Worm (Caenorhabditis elegans): ENCODE measurements around the gene sre-29.

sre-29 gene

DNA sequence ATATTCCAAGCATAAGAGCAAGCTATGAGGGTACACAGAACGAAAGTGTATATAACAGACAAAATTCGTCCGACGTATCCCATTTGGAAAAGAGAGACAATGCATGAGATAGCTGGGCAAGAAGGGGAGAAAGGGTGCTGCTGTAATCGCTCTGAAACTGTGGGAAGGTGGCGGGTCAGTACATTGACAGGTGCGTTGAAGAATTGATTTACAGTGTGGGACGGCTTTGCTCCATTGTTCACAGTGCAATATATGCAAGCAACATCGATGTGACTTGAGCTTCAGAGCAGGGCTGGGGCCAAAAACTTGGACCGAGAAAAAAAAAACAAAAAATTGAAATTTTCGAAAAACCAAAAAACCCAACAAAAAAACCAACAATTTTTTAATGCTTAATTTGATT, 8.4 kb upstream of the sre-29 start, which contains the start of gene F57G9.3:
F57G9.3 (minus strand) TSS at position 101 of the 400 bp plus-strand sequence.
- TF ChIP-seq snpc-4 (tag; optimal IDR thresholded peaks at IDR 0.05) = no peak
- no peak for TF ChIP-seq mep-1 (tag; optimal IDR thresholded peaks at IDR 0.05)
- no peak for TF ChIP-seq unc-120 (tag; optimal IDR thresholded peaks at IDR 0.05; ENCODE audit: poor library complexity, severe bottlenecking)
- no peak for TF ChIP-seq flh-1 (GFP tag; optimal IDR thresholded peaks at IDR 0.05)
- TF ChIP-seq nhr-237 (tag; optimal IDR thresholded peaks at IDR 0.05) = no peak
- TF ChIP-seq ztf-11 (tag; optimal IDR thresholded peaks at IDR 0.05) = no peak
- TF ChIP-seq nhr-12 (tag; optimal IDR thresholded peaks at IDR 0.05) = no peak
- TF ChIP-seq ces-1 (GFP tag; optimal IDR thresholded peaks at IDR 0.05) = no peak
- no peak for TF ChIP-seq elt-1 (tag; optimal IDR thresholded peaks at IDR 0.05; ENCODE audit: borderline replicate concordance, insufficient read depth)
- no peak for TF ChIP-seq elt-3 (tag; optimal IDR thresholded peaks at IDR 0.05)
- no peak for TF ChIP-seq blmp-1 (tag; optimal IDR thresholded peaks at IDR 0.05)
- TF ChIP-seq ham-2 (GFP tag; optimal IDR thresholded peaks at IDR 0.05) = no peak
- TF ChIP-seq cnd-1 (tag; optimal IDR thresholded peaks at IDR 0.05) = no peak
- no peak for TF ChIP-seq lsy-2 (tag; optimal IDR thresholded peaks at IDR 0.05)
- TF ChIP-seq unc-62 (GFP tag; optimal IDR thresholded peaks at IDR 0.05) = no peak
- TF ChIP-seq mls-2 (tag; optimal IDR thresholded peaks at IDR 0.05) = no peak
- no peak for TF ChIP-seq zip-8 (tag; optimal IDR thresholded peaks at IDR 0.05)
- TF ChIP-seq M03D4.4 (tag; optimal IDR thresholded peaks at IDR 0.05) = no peak
- no peak for TF ChIP-seq bed-3 (GFP tag; optimal IDR thresholded peaks at IDR 0.05)
- no peak for TF ChIP-seq ceh-43 (GFP tag; optimal IDR thresholded peaks at IDR 0.05)

DNA sequence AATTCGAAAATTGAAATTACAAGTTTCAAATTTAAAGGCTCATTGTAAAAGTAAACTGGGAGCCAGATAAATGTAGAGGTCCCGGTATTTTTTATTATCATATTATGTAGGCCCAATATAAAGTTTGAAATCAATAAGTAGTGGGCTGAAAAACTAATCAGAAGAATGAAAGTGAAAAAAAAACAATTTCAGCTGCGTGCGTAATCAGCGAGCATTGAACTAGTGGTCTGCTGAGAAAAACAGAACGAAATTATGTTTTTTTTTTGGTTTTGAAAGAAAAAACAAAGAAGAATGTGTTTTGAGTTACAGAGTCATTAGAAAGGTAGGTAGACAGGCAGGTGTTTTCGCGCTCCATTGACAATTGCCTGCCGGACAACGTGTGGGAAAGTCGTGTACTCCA, 7.0 kb upstream of the sre-29 start, which contains the start of gene sre-31:
sre-31 (minus strand) TSS at position 101 of the 400 bp plus-strand sequence.
- TF ChIP-seq mep-1 (tag; optimal IDR thresholded peaks at IDR 0.05) = no peak
- TF ChIP-seq hlh-1 (tag; optimal IDR thresholded peaks at IDR 0.05) = no peak
- no peak for TF ChIP-seq ceh-83 (GFP tag; optimal IDR thresholded peaks at IDR 0.05)
- TF ChIP-seq flh-1 (GFP tag; optimal IDR thresholded peaks at IDR 0.05) = no peak
- no peak for TF ChIP-seq ceh-43 (GFP tag; optimal IDR thresholded peaks at IDR 0.05)
- no peak for TF ChIP-seq ham-2 (GFP tag; optimal IDR thresholded peaks at IDR 0.05)
- no peak for TF ChIP-seq nhr-28 (tag; optimal IDR thresholded peaks at IDR 0.05)
- TF ChIP-seq nhr-2 (tag; optimal IDR thresholded peaks at IDR 0.05) = no peak

DNA sequence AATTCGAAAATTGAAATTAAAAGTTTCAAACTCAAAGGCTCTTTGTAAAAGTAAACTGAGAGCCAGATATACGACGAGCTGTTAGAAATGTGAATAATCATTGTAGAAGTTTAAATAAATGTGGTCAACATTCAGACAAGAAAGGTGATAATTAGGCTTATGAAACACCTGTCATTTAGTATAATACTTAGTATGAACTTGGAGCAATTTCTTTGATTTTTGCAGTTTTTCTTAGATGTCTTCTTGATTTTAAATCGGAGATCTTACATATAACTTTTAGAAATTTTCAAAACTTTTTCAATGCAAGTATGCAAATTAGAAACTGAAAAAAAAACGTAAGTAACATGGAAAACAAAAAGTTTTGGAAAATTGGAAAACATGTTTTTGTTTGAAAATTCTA, 4.7 kb upstream of the sre-29 start, which contains the start of gene sre-30:
sre-30 (minus strand) TSS at position 101 of the 400 bp plus-strand sequence.
- TF ChIP-seq unc-39 (tag; optimal IDR thresholded peaks at IDR 0.05) = no peak

DNA sequence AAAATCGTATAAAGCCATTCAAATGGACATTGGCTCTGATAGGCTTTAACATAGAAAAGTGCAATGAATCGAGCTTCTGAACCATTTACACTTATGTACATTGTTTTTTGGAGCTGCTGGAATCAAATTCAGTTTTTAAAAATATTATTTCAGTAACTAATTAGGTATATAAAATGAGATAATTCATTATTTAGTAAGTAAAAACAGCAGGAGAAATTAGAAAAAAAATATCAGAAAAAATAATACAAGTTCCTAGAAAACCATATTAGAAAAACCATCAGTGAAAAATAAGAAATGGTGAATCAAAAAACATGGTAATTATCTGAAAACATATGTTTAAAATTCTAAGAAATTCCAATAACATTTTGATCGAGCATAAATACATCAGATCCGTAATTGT, 4.0 kb downstream of the sre-29 start, which contains the start of gene F57G9.7:
F57G9.7 (minus strand) TSS at position 101 of the 400 bp plus-strand sequence.
- TF ChIP-seq ceh-83 (GFP tag; optimal IDR thresholded peaks at IDR 0.05) (no peak), tbx-8 (GFP tag; optimal IDR thresholded peaks at IDR 0.05) (no peak), mab-5 (tag; optimal IDR thresholded peaks at IDR 0.05) (no peak), cnd-1 (tag; optimal IDR thresholded peaks at IDR 0.05) (no peak), M03D4.4 (tag; optimal IDR thresholded peaks at IDR 0.05) (no peak), unc-39 (tag; optimal IDR thresholded peaks at IDR 0.05) (no peak), ham-2 (GFP tag; optimal IDR thresholded peaks at IDR 0.05) (no peak), mls-2 (tag; optimal IDR thresholded peaks at IDR 0.05) (no peak), ceh-43 (GFP tag; optimal IDR thresholded peaks at IDR 0.05) (no peak), nhr-2 (tag; optimal IDR thresholded peaks at IDR 0.05) (no peak)

DNA sequence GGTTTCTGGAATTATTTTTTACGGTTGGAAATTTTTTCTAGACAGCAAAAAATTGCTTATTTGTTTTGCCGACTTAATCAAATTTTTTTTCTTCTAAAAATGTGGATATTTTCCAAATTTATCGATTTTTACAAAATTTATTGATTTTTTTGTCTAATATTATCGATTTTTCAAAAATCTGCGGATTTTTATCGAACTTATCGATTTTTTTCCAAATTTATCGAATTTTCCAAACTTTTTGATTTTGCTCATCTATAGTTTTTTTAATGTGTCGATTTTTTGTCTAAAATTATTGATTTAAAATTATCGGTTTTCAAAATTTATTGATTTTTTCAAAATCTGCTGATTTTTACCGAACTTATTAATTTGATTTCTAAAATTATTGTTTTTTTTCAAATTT, 7.6 kb downstream of the sre-29 start:
- TF ChIP-seq nhr-76 (tag; optimal IDR thresholded peaks at IDR 0.05) (no peak), drap-1 (GFP tag; optimal IDR thresholded peaks at IDR 0.05) (no peak), nhr-2 (tag; optimal IDR thresholded peaks at IDR 0.05) (no peak), ceh-39 (tag; optimal IDR thresholded peaks at IDR 0.05) (no peak), lin-32 (GFP tag; optimal IDR thresholded peaks at IDR 0.05) (no peak), unc-39 (tag; optimal IDR thresholded peaks at IDR 0.05) (no peak), unc-62 (GFP tag; optimal IDR thresholded peaks at IDR 0.05) (no peak), bed-3 (GFP tag; optimal IDR thresholded peaks at IDR 0.05) (no peak), zip-8 (tag; optimal IDR thresholded peaks at IDR 0.05) (no peak), pha-4 (tag; optimal IDR thresholded peaks at IDR 0.05) (no peak), ham-2 (GFP tag; optimal IDR thresholded peaks at IDR 0.05) (no peak)
